Worm (Caenorhabditis elegans) whole organism, L4 larva: ENCODE results near the gene nhr-246.

Experiments used
- F10B5.3 ChIP-seq: sonication (generic microtip); optimal IDR thresholded peaks from 2 replicates; lab custom pipeline; 2016; ENCODE audit warnings: mild to moderate bottlenecking, missing genetic modification characterization, missing compliant biosample characterization
- F44E2.7 ChIP-seq: fragments of 200-800 bp; sonication (Bioruptor generic); IDR thresholded peaks from 2 replicates; pipeline ENCODE4 v2.1.2; 2022; ENCODE audit warnings: missing genetic modification characterization, missing compliant biosample characterization
- R02D3.7 ChIP-seq: fragments of 150-350 bp; sonication (generic microtip); optimal IDR thresholded peaks from 3 replicates; lab custom pipeline; 2014; ENCODE audit warnings: missing biosample characterization, missing genetic modification characterization
- T20F7.1 ChIP-seq: fragments of 200-800 bp; sonication (Bioruptor generic); optimal IDR thresholded peaks from 2 replicates; lab custom pipeline; 2018; ENCODE audit warnings: mild to moderate bottlenecking, missing genetic modification characterization, missing compliant biosample characterization
- Y48G9A.11 ChIP-seq: fragments of 200-800 bp; sonication (Bioruptor generic); IDR thresholded peaks from 2 replicates; pipeline ENCODE4 v1.3.6; 2022; ENCODE audit warnings: missing genetic modification reagents, missing genetic modification characterization, missing compliant biosample characterization
- Y5F2A.4 ChIP-seq: fragments of 200-800 bp; sonication (Bioruptor generic); optimal IDR thresholded peaks from 2 replicates; lab custom pipeline; 2018; ENCODE audit warnings: mild to moderate bottlenecking, missing genetic modification characterization, missing compliant biosample characterization
- Y75B8A.6 ChIP-seq: fragments of 200-800 bp; sonication (Bioruptor generic); IDR thresholded peaks from 2 replicates; pipeline ENCODE4 v1.3.6; 2022; ENCODE audit warnings: missing genetic modification reagents, missing genetic modification characterization, missing compliant biosample characterization
- ZK337.2 ChIP-seq: fragments of 200-800 bp; sonication (Bioruptor generic); IDR thresholded peaks from 2 replicates; pipeline ENCODE4 v1.3.6; 2022; ENCODE audit warnings: missing genetic modification reagents, missing genetic modification characterization, missing compliant biosample characterization
- ZK546.5 ChIP-seq, 2 experiments: sonication (generic microtip); optimal IDR thresholded peaks; 2 replicates each; lab custom pipeline; 2017; ENCODE audit warnings: missing biosample characterization in 2 of 2, missing genetic modification characterization in 2 of 2
- aly-2 ChIP-seq: sonication (generic microtip); optimal IDR thresholded peaks from 2 replicates; lab custom pipeline; 2018; ENCODE audit warnings: missing biosample characterization, missing genetic modification characterization
- ama-1 ChIP-seq: fragments of 150-350 bp; optimal IDR thresholded peaks from 2 replicates; lab custom pipeline; 2014; ENCODE audit warnings: inconsistent platforms, mixed read lengths
- daf-12 ChIP-seq: fragments of 150-350 bp; optimal IDR thresholded peaks from 2 replicates; lab custom pipeline; 2014; ENCODE audit warnings: missing biosample characterization, missing genetic modification reagents, missing genetic modification characterization
- daf-16 ChIP-seq, 3 experiments: sonication (generic microtip); optimal IDR thresholded peaks; 2 replicates each; lab custom pipeline; 2016 to 2017; ENCODE audit warnings: missing genetic modification characterization in 3 of 3, missing genetic modification reagents in 3 of 3, mild to moderate bottlenecking in 2 of 3, missing compliant biosample characterization in 2 of 3, missing biosample characterization in 1 of 3, moderate library complexity in 1 of 3
- daf-8 ChIP-seq: fragments of 200-800 bp; sonication (Bioruptor generic); IDR thresholded peaks from 2 replicates; pipeline ENCODE4 v1.3.6; 2022; ENCODE audit warnings: missing genetic modification characterization, missing compliant biosample characterization
- dmd-8 ChIP-seq: fragments of 200-800 bp; sonication (Bioruptor generic); IDR thresholded peaks from 2 replicates; pipeline ENCODE4 v1.3.6; 2022; ENCODE audit warnings: missing genetic modification characterization, missing compliant biosample characterization
- dmd-9 ChIP-seq: fragments of 200-800 bp; sonication (Bioruptor generic); IDR thresholded peaks from 2 replicates; pipeline ENCODE4 v1.3.6; 2022; ENCODE audit warnings: missing genetic modification reagents, missing genetic modification characterization, missing compliant biosample characterization
- egl-27 ChIP-seq: sonication (generic microtip); optimal IDR thresholded peaks from 3 replicates; lab custom pipeline; 2017; ENCODE audit warnings: missing biosample characterization, missing genetic modification reagents, missing genetic modification characterization
- egl-43 ChIP-seq: fragments of 200-800 bp; sonication (Bioruptor generic); IDR thresholded peaks from 2 replicates; pipeline ENCODE4 v1.3.6; 2022; ENCODE audit warnings: missing genetic modification reagents, missing genetic modification characterization, missing compliant biosample characterization
- fos-1 ChIP-seq: fragments of 150-350 bp; optimal IDR thresholded peaks from 2 replicates; lab custom pipeline; 2014; ENCODE audit warnings: missing biosample characterization, missing genetic modification characterization
- hif-1 ChIP-seq, 2 experiments: sonication (generic microtip); optimal IDR thresholded peaks; 2 replicates each; lab custom pipeline; 2016 to 2017; ENCODE audit warnings: missing compliant biosample characterization in 2 of 2, missing genetic modification characterization in 2 of 2, missing genetic modification reagents in 2 of 2, missing genotype in 2 of 2, mild to moderate bottlenecking in 1 of 2
- hlh-11 ChIP-seq: fragments of 200-800 bp; sonication (Bioruptor generic); optimal IDR thresholded peaks from 2 replicates; lab custom pipeline; 2018; ENCODE audit warnings: mild to moderate bottlenecking, missing genetic modification characterization, missing compliant biosample characterization
- hmg-1.1 ChIP-seq: fragments of 200-800 bp; sonication (Bioruptor generic); IDR thresholded peaks from 2 replicates; pipeline ENCODE4 v1.3.6; 2022; ENCODE audit warnings: missing genetic modification reagents, missing genetic modification characterization, missing compliant biosample characterization
- lim-7 ChIP-seq: fragments of 200-800 bp; sonication (Bioruptor generic); IDR thresholded peaks from 2 replicates; pipeline ENCODE4 v1.3.6; 2022; ENCODE audit warnings: missing genetic modification characterization, missing compliant biosample characterization
- lin-1 ChIP-seq: fragments of 200-800 bp; sonication (Bioruptor generic); IDR thresholded peaks from 2 replicates; pipeline ENCODE4 v1.3.6; 2022; ENCODE audit warnings: missing genetic modification reagents, missing genetic modification characterization, missing compliant biosample characterization
- lin-38 ChIP-seq: fragments of 200-800 bp; sonication (Bioruptor generic); IDR thresholded peaks from 2 replicates; pipeline ENCODE4 v1.3.6; 2022; ENCODE audit warnings: missing genetic modification reagents, missing genetic modification characterization, missing compliant biosample characterization
- mep-1 ChIP-seq: fragments of 150-350 bp; sonication (generic microtip); optimal IDR thresholded peaks from 3 replicates; lab custom pipeline; 2014; ENCODE audit warnings: missing biosample characterization, missing genetic modification characterization
- mes-2 ChIP-seq: sonication (generic microtip); optimal IDR thresholded peaks from 2 replicates; lab custom pipeline; 2016; ENCODE audit warnings: missing genotype, mild to moderate bottlenecking, missing genetic modification characterization, missing compliant biosample characterization; ENCODE audit not compliant: poor library complexity, severe bottlenecking
- nhr-237 ChIP-seq: sonication (generic microtip); optimal IDR thresholded peaks from 2 replicates; lab custom pipeline; 2017; ENCODE audit warnings: missing biosample characterization, missing genetic modification characterization
- nhr-25 ChIP-seq: sonication (generic microtip); optimal IDR thresholded peaks from 2 replicates; lab custom pipeline; 2017; ENCODE audit warnings: missing genetic modification characterization, mild to moderate bottlenecking, missing compliant biosample characterization, antibody characterized with exemption, moderate library complexity, borderline replicate concordance; ENCODE audit not compliant: insufficient read depth
- nhr-28 ChIP-seq: fragments of 150-350 bp; optimal IDR thresholded peaks from 2 replicates; lab custom pipeline; 2014; ENCODE audit warnings: missing biosample characterization, missing genetic modification characterization
- nhr-41 ChIP-seq: fragments of 200-800 bp; sonication (Bioruptor generic); IDR thresholded peaks from 2 replicates; pipeline ENCODE4 v1.3.6; 2022; ENCODE audit warnings: missing genetic modification reagents, missing genetic modification characterization, missing compliant biosample characterization
- nhr-48 ChIP-seq: sonication (generic microtip); optimal IDR thresholded peaks from 2 replicates; lab custom pipeline; 2016; ENCODE audit warnings: mild to moderate bottlenecking, missing genetic modification characterization, missing compliant biosample characterization
- nhr-6 ChIP-seq: fragments of 150-350 bp; optimal IDR thresholded peaks from 2 replicates; lab custom pipeline; 2014; ENCODE audit warnings: missing biosample characterization, missing genetic modification characterization
- nhr-76 ChIP-seq: fragments of 150-350 bp; optimal IDR thresholded peaks from 2 replicates; lab custom pipeline; 2014; ENCODE audit warnings: missing biosample characterization, missing genetic modification characterization
- php-3 ChIP-seq: fragments of 200-800 bp; sonication (Bioruptor generic); IDR thresholded peaks from 2 replicates; pipeline ENCODE4 v1.3.6; 2022; ENCODE audit warnings: missing genetic modification reagents, missing genetic modification characterization, missing compliant biosample characterization
- rbr-2 ChIP-seq: sonication (generic microtip); optimal IDR thresholded peaks from 2 replicates; lab custom pipeline; 2016; ENCODE audit warnings: missing genotype, missing genetic modification characterization, missing compliant biosample characterization
- saeg-2 ChIP-seq: fragments of 200-800 bp; sonication (Bioruptor generic); IDR thresholded peaks from 2 replicates; pipeline ENCODE4 v1.3.6; 2022; ENCODE audit warnings: missing genetic modification reagents, missing genetic modification characterization, missing compliant biosample characterization
- sdz-12 ChIP-seq: fragments of 200-800 bp; sonication (Bioruptor generic); optimal IDR thresholded peaks from 2 replicates; lab custom pipeline; 2018; ENCODE audit warnings: mild to moderate bottlenecking, missing genetic modification characterization, missing compliant biosample characterization
- set-16 ChIP-seq: fragments of 200-800 bp; sonication (Bioruptor generic); IDR thresholded peaks from 2 replicates; pipeline ENCODE4 v1.3.6; 2022; ENCODE audit warnings: missing genetic modification reagents, missing genetic modification characterization, missing compliant biosample characterization
- skn-1 ChIP-seq: fragments of 150-350 bp; optimal IDR thresholded peaks from 2 replicates; lab custom pipeline; 2014; ENCODE audit warnings: missing biosample characterization, missing genetic modification characterization
- snpc-1.2 ChIP-seq: fragments of 200-800 bp; sonication (Bioruptor generic); IDR thresholded peaks from 2 replicates; pipeline ENCODE4 v1.3.6; 2022; ENCODE audit warnings: missing genetic modification reagents, missing genetic modification characterization, missing compliant biosample characterization
- spr-3 ChIP-seq: fragments of 200-800 bp; sonication (Bioruptor generic); optimal IDR thresholded peaks from 2 replicates; lab custom pipeline; 2018; ENCODE audit warnings: mild to moderate bottlenecking, missing genetic modification characterization, missing compliant biosample characterization
- unc-130 ChIP-seq: sonication (generic microtip); optimal IDR thresholded peaks from 2 replicates; lab custom pipeline; 2016; ENCODE audit warnings: missing genetic modification reagents, missing genetic modification characterization, missing compliant biosample characterization
- vab-7 ChIP-seq: fragments of 200-800 bp; sonication (Bioruptor generic); IDR thresholded peaks from 2 replicates; pipeline ENCODE4 v1.3.6; 2022; ENCODE audit warnings: missing genetic modification reagents, missing genetic modification characterization, missing compliant biosample characterization
- zip-11 ChIP-seq: fragments of 200-800 bp; sonication (Bioruptor generic); IDR thresholded peaks from 2 replicates; pipeline ENCODE4 v1.3.6; 2022; ENCODE audit warnings: missing genetic modification characterization, missing compliant biosample characterization
- zip-2 ChIP-seq: fragments of 150-350 bp; optimal IDR thresholded peaks from 2 replicates; lab custom pipeline; 2014; ENCODE audit warnings: missing biosample characterization, missing genetic modification characterization
- ztf-7 ChIP-seq: fragments of 150-350 bp; optimal IDR thresholded peaks from 2 replicates; lab custom pipeline; 2014; ENCODE audit warnings: missing biosample characterization, missing genetic modification characterization

nhr-246 gene

DNA sequence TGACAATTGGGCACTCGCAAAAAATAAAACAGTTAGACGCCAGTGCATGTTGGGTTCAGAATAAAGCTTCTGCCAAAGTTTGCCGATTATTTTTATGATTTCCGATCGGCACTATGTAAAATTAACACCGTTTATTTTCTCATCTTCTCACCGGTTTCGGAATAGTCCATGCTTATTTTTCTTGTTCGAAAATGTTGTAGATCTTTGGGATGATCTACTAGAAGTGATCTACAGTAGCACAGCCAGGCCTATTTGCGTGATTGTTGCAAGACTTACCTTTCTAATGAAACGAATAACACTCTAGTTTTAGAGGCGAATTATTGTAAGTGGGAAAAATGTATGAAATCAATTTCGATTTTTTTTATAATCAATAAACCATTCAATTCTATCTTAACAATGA lies 34.3 kb downstream of the nhr-246 start, which contains the start of gene clec-231:
Gene clec-231 (minus strand): TSS at position 101 of the 400 bp plus-strand sequence.
- TF ChIP-seq F10B5.3 (tag; lab: Kevin White, UChicago) (no peak), ama-1 (lab: Kevin White, UChicago) (no peak), daf-12 (no peak), nhr-48 (tag; lab: Kevin White, UChicago) (no peak), T20F7.1 (GFP tag; lab: Kevin White, UChicago) (no peak)

DNA sequence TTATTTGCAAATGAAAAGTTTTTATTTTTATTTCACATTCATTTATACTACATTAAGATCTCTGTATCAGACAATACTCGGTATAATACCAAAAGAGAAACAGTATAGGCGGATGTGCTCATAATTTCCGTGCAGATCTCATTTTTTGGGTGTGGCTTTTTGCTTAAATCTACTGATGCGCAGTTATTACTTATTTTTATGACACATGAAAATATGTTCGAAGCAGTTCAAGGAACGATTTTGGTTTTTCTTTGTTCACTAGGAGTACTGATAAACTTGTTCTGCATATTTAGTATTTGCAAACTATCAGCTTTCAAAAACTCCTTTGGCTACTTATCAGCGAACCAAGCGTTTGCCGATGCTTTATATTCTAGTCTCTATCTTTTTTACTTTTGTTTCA lies 36.1 kb downstream of the nhr-246 start, which contains the start of gene srx-58:
Gene srx-58 (plus strand): TSS at position 301 of the 400 bp plus-strand sequence.
- TF ChIP-seq nhr-28 (no peak), zip-2 (tag; lab: Kevin White, UChicago) (no peak), Y48G9A.11 (GFP tag; lab: Robert Waterston, UW) (no peak), spr-3 (no peak), dmd-9 (GFP tag; lab: Robert Waterston, UW) (no peak)

DNA sequence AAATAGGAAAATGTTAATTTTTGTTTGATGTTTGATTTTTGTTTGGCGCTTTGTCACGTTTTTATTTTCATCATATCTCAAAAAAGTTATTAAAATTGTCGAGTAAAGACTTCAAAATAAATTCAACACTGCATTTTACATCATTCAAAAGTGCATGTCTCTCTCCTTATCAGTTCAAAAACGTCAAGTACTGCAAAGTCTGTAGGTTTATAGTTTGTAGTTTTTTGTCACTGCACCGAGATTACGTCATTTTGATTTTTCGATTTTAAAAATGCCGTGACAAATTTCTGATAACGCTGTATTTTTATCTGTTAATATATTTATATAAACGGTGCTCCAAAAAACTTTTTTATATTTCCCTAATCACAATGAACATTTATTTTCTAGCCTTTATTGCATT lies 38.4 kb downstream of the nhr-246 start, which contains the start of gene C29F3.7:
Gene C29F3.7 (plus strand): TSS at position 254 of the 400 bp plus-strand sequence.
- TF ChIP-seq nhr-25 (tag; lab: Kevin White, UChicago): no peak
- TF ChIP-seq daf-8 (GFP tag; lab: Robert Waterston, UW): no peak
- TF ChIP-seq mep-1 (tag; lab: Kevin White, UChicago): no peak
- no peak for TF ChIP-seq lim-7 (GFP tag; lab: Robert Waterston, UW)
- no peak for TF ChIP-seq nhr-76 (tag; lab: Kevin White, UChicago)
- no peak for TF ChIP-seq rbr-2 (tag; lab: Kevin White, UChicago)
- no peak for TF ChIP-seq skn-1
- TF ChIP-seq zip-11: no peak
- no peak for TF ChIP-seq unc-130 (GFP tag; lab: Kevin White, UChicago)
- TF ChIP-seq Y5F2A.4 (GFP tag; lab: Kevin White, UChicago): no peak
- no peak for TF ChIP-seq hmg-1.1 (GFP tag; lab: Robert Waterston, UW)
- no peak for TF ChIP-seq egl-27
- no peak for TF ChIP-seq F44E2.7 (GFP tag; lab: Robert Waterston, UW)
- no peak for TF ChIP-seq Y75B8A.6 (GFP tag; lab: Robert Waterston, UW)
- TF ChIP-seq php-3 (GFP tag; lab: Robert Waterston, UW): no peak; the same call in 1 of the 2 replicates
- no peak for TF ChIP-seq zip-2 (tag; lab: Kevin White, UChicago)
- TF ChIP-seq ZK337.2: no peak
- TF ChIP-seq set-16: no peak
- TF ChIP-seq nhr-237 (tag; lab: Kevin White, UChicago): no peak
- no peak for TF ChIP-seq egl-43 (GFP tag; lab: Robert Waterston, UW)
- TF ChIP-seq aly-2 (tag; lab: Kevin White, UChicago): no peak
- TF ChIP-seq hif-1 (tag; optimal IDR thresholded peaks at IDR 0.05; lab: Kevin White, UChicago): peak in 1 of 2 experiments; percentile 58
- TF ChIP-seq daf-16 (GFP tag; optimal IDR thresholded peaks at IDR 0.05; lab: Kevin White, UChicago): no peak
- peak; percentile 96 for TF ChIP-seq daf-16 (tag; optimal IDR thresholded peaks at IDR 0.05; lab: Kevin White, UChicago)
- no peak for TF ChIP-seq fos-1 (tag; lab: Kevin White, UChicago)
- no peak for TF ChIP-seq daf-12
- no peak for TF ChIP-seq ZK546.5 (tag; optimal IDR thresholded peaks at IDR 0.05; lab: Kevin White, UChicago)
- no peak; the same call in 1 of the 2 replicates for TF ChIP-seq lin-1 (GFP tag; lab: Robert Waterston, UW)
- TF ChIP-seq nhr-41 (GFP tag; lab: Robert Waterston, UW): no peak
- TF ChIP-seq dmd-8 (GFP tag; lab: Robert Waterston, UW): no peak
- no peak for TF ChIP-seq sdz-12 (GFP tag; lab: Kevin White, UChicago)
- peak; percentile 98 for TF ChIP-seq nhr-28
- no peak for TF ChIP-seq vab-7 (GFP tag; lab: Robert Waterston, UW)
- TF ChIP-seq nhr-6: peak; percentile 90
- peak; percentile 77 for TF ChIP-seq ztf-7
- peak; percentile 85 for TF ChIP-seq hlh-11 (tag; lab: Kevin White, UChicago)
- no peak for TF ChIP-seq snpc-1.2
- no peak for TF ChIP-seq mes-2 (tag; lab: Kevin White, UChicago)
- no peak for TF ChIP-seq saeg-2
- no peak for TF ChIP-seq lin-38
- TF ChIP-seq R02D3.7: no peak
- no peak for TF ChIP-seq dmd-9 (GFP tag; lab: Robert Waterston, UW)
